Worm (Caenorhabditis elegans) whole organism, L3 larva: ENCODE results near the gene F17E9.5.

ENCODE experiments used
- R02D3.7 ChIP-seq: fragments of 150-350 bp; optimal IDR thresholded peaks from 2 replicates; lab custom pipeline; 2014; ENCODE audit warnings: missing biosample characterization, missing genetic modification characterization
- aly-2 ChIP-seq: fragments of 150-350 bp; optimal IDR thresholded peaks from 2 replicates; lab custom pipeline; 2014; ENCODE audit warnings: missing biosample characterization, missing genetic modification characterization
- ama-1 ChIP-seq: fragments of 150-350 bp; optimal IDR thresholded peaks from 2 replicates; lab custom pipeline; 2018
- ceh-16 ChIP-seq: sonication (generic microtip); optimal IDR thresholded peaks from 2 replicates; lab custom pipeline; 2017; ENCODE audit warnings: missing biosample characterization, missing genetic modification characterization
- ceh-28 ChIP-seq: fragments of 150-350 bp; optimal IDR thresholded peaks from 2 replicates; lab custom pipeline; 2014; ENCODE audit warnings: missing biosample characterization, missing genetic modification reagents, missing genetic modification characterization
- ceh-9 ChIP-seq: sonication (generic microtip); optimal IDR thresholded peaks from 2 replicates; lab custom pipeline; 2018; ENCODE audit warnings: missing biosample characterization, missing genetic modification characterization
- daf-12 ChIP-seq: fragments of 150-350 bp; optimal IDR thresholded peaks from 2 replicates; lab custom pipeline; 2014; ENCODE audit warnings: missing biosample characterization, missing genetic modification reagents, missing genetic modification characterization
- egl-27 ChIP-seq: sonication (generic microtip); optimal IDR thresholded peaks from 4 replicates; lab custom pipeline; 2017; ENCODE audit warnings: missing biosample characterization, missing genetic modification reagents, missing genetic modification characterization
- egl-5 ChIP-seq: fragments of 150-350 bp; optimal IDR thresholded peaks from 2 replicates; lab custom pipeline; 2017; ENCODE audit warnings: missing biosample characterization, missing genetic modification reagents, missing genetic modification characterization, inconsistent platforms
- elt-2 ChIP-seq: sonication (generic microtip); optimal IDR thresholded peaks from 2 replicates; lab custom pipeline; 2016; ENCODE audit warnings: missing genetic modification reagents, mild to moderate bottlenecking, missing genetic modification characterization, missing compliant biosample characterization
- eor-1 ChIP-seq, 2 experiments: fragments of 150-350 bp; optimal IDR thresholded peaks; 2 replicates each; lab custom pipeline; 2014 to 2018; ENCODE audit warnings: missing biosample characterization in 2 of 2, missing genetic modification characterization in 2 of 2
- fkh-10 ChIP-seq: sonication (generic microtip); optimal IDR thresholded peaks from 2 replicates; lab custom pipeline; 2017; ENCODE audit warnings: missing biosample characterization, missing genetic modification reagents, missing genetic modification characterization
- fkh-2 ChIP-seq: fragments of 150-350 bp; optimal IDR thresholded peaks from 2 replicates; lab custom pipeline; 2014; ENCODE audit warnings: missing biosample characterization, missing genetic modification reagents, missing genetic modification characterization
- fos-1 ChIP-seq: fragments of 150-350 bp; optimal IDR thresholded peaks from 2 replicates; lab custom pipeline; 2014; ENCODE audit warnings: missing biosample characterization, missing genetic modification characterization
- hmg-11 ChIP-seq: sonication (generic microtip); optimal IDR thresholded peaks from 2 replicates; lab custom pipeline; 2016; ENCODE audit warnings: missing genetic modification characterization, missing compliant biosample characterization
- jun-1 ChIP-seq: fragments of 150-350 bp; optimal IDR thresholded peaks from 2 replicates; lab custom pipeline; 2014; ENCODE audit warnings: missing biosample characterization, missing genetic modification reagents, missing genetic modification characterization
- lin-39 ChIP-seq: fragments of 150-350 bp; optimal IDR thresholded peaks from 2 replicates; lab custom pipeline; 2018; ENCODE audit warnings: missing biosample characterization, missing genetic modification reagents, missing genetic modification characterization
- lsy-12 ChIP-seq: sonication (generic microtip); optimal IDR thresholded peaks from 2 replicates; lab custom pipeline; 2016; ENCODE audit warnings: mild to moderate bottlenecking, missing genetic modification characterization, missing compliant biosample characterization
- mdl-1 ChIP-seq: fragments of 150-350 bp; optimal IDR thresholded peaks from 2 replicates; lab custom pipeline; 2014; ENCODE audit warnings: missing biosample characterization, missing genetic modification characterization
- mml-1 ChIP-seq: fragments of 150-350 bp; sonication (generic microtip); optimal IDR thresholded peaks from 3 replicates; lab custom pipeline; 2014; ENCODE audit warnings: missing biosample characterization, missing genetic modification characterization
- nfya-1 ChIP-seq: sonication (generic microtip); optimal IDR thresholded peaks from 2 replicates; lab custom pipeline; 2017; ENCODE audit warnings: missing genetic modification characterization, mild to moderate bottlenecking, missing compliant biosample characterization, antibody characterized with exemption, moderate library complexity; ENCODE audit not compliant: insufficient read depth
- nhr-11 ChIP-seq: fragments of 150-350 bp; optimal IDR thresholded peaks from 2 replicates; lab custom pipeline; 2014; ENCODE audit warnings: missing biosample characterization, missing genetic modification characterization
- nhr-12 ChIP-seq: fragments of 150-350 bp; optimal IDR thresholded peaks from 2 replicates; lab custom pipeline; 2014; ENCODE audit warnings: missing biosample characterization, missing genetic modification characterization
- nhr-23 ChIP-seq: fragments of 150-350 bp; optimal IDR thresholded peaks from 2 replicates; lab custom pipeline; 2014; ENCODE audit warnings: missing biosample characterization, missing genetic modification reagents, missing genetic modification characterization
- nhr-237 ChIP-seq: fragments of 150-350 bp; optimal IDR thresholded peaks from 2 replicates; lab custom pipeline; 2014; ENCODE audit warnings: missing biosample characterization, missing genetic modification characterization
- nhr-25 ChIP-seq: sonication (generic microtip); optimal IDR thresholded peaks from 2 replicates; lab custom pipeline; 2017; ENCODE audit warnings: missing biosample characterization, missing genetic modification characterization
- nhr-43 ChIP-seq: sonication (generic microtip); optimal IDR thresholded peaks from 2 replicates; lab custom pipeline; 2016; ENCODE audit warnings: mild to moderate bottlenecking, missing genetic modification characterization, missing compliant biosample characterization; ENCODE audit not compliant: poor library complexity, severe bottlenecking
- nhr-67 ChIP-seq: fragments of 150-350 bp; optimal IDR thresholded peaks from 2 replicates; lab custom pipeline; 2014; ENCODE audit warnings: missing biosample characterization, missing genetic modification characterization
- nhr-76 ChIP-seq: fragments of 150-350 bp; sonication (generic microtip); optimal IDR thresholded peaks from 5 replicates; lab custom pipeline; 2014; ENCODE audit warnings: missing biosample characterization, missing genetic modification characterization
- nhr-77 ChIP-seq: fragments of 150-350 bp; optimal IDR thresholded peaks from 2 replicates; lab custom pipeline; 2014; ENCODE audit warnings: missing biosample characterization, missing genetic modification characterization
- pha-4 ChIP-seq: fragments of 150-350 bp; optimal IDR thresholded peaks from 2 replicates; lab custom pipeline; 2014; ENCODE audit warnings: missing biosample characterization, missing genetic modification reagents, missing genetic modification characterization
- pqm-1 ChIP-seq: fragments of 150-350 bp; optimal IDR thresholded peaks from 2 replicates; lab custom pipeline; 2017; ENCODE audit warnings: missing biosample characterization, missing genetic modification characterization, inconsistent platforms
- sea-2 ChIP-seq: fragments of 150-350 bp; sonication (generic microtip); optimal IDR thresholded peaks from 4 replicates; lab custom pipeline; 2014; ENCODE audit warnings: missing biosample characterization, missing genetic modification reagents, missing genetic modification characterization
- skn-1 ChIP-seq: fragments of 150-350 bp; optimal IDR thresholded peaks from 2 replicates; lab custom pipeline; 2014; ENCODE audit warnings: missing biosample characterization, missing genetic modification characterization
- snpc-4 ChIP-seq: fragments of 150-350 bp; optimal IDR thresholded peaks from 2 replicates; lab custom pipeline; 2014; ENCODE audit warnings: missing biosample characterization, missing genetic modification characterization
- tbx-2 ChIP-seq: sonication (generic microtip); optimal IDR thresholded peaks from 2 replicates; lab custom pipeline; 2016; ENCODE audit warnings: mild to moderate bottlenecking, missing genetic modification characterization, missing compliant biosample characterization
- zag-1 ChIP-seq: fragments of 150-350 bp; optimal IDR thresholded peaks from 2 replicates; lab custom pipeline; 2014; ENCODE audit warnings: missing biosample characterization, missing genetic modification characterization
- ztf-11 ChIP-seq: fragments of 150-350 bp; optimal IDR thresholded peaks from 2 replicates; lab custom pipeline; 2014; ENCODE audit warnings: missing biosample characterization, missing genetic modification characterization
- ztf-4 ChIP-seq: fragments of 150-350 bp; optimal IDR thresholded peaks from 2 replicates; lab custom pipeline; 2014; ENCODE audit warnings: missing biosample characterization, missing genetic modification characterization

Gene F17E9.5

ce11 chrIV:8375381-8375780 lies 29.8 kb downstream of the F17E9.5 start (continued):
- TF ChIP-seq fos-1 (no peak), lin-39 (peak; percentile 90), zag-1 (no peak), mdl-1 (tag; lab: Kevin White, UChicago) (no peak), snpc-4 (tag; lab: Kevin White, UChicago) (peak; percentile 63), egl-5 (peak; percentile 71)

- no peak for TF ChIP-seq nhr-237 (tag; lab: Kevin White, UChicago)
- TF ChIP-seq nhr-67 (tag; lab: Kevin White, UChicago), result no peak
- peak; percentile 44 for TF ChIP-seq nfya-1 (tag; lab: Kevin White, UChicago)
- TF ChIP-seq pha-4 (tag; lab: Kevin White, UChicago), result peak; percentile 55
- TF ChIP-seq, all 47 proteins: peak for 2
These were observed 31.3 kb downstream of the F17E9.5 start for ce11 chrIV:8376923-8377322.

- TF ChIP-seq fkh-2 (tag; lab: Kevin White, UChicago) (no peak), mml-1 (tag; lab: Kevin White, UChicago) (no peak), nhr-237 (tag; lab: Kevin White, UChicago) (no peak), lsy-12 (tag; lab: Kevin White, UChicago) (peak; percentile 6), hmg-11 (tag; lab: Kevin White, UChicago) (no peak), zag-1 (no peak), nhr-43 (tag; lab: Kevin White, UChicago) (peak; percentile 31), snpc-4 (tag; lab: Kevin White, UChicago) (no peak), tbx-2 (tag; lab: Kevin White, UChicago) (no peak), ztf-4 (tag; lab: Kevin White, UChicago) (peak; percentile 47), elt-2 (tag; lab: Kevin White, UChicago) (peak; percentile 2), mdl-1 (tag; lab: Kevin White, UChicago) (no peak), nhr-67 (tag; lab: Kevin White, UChicago) (no peak), jun-1 (tag; lab: Kevin White, UChicago) (no peak), sea-2 (GFP tag; lab: Kevin White, UChicago) (no peak), ztf-11 (no peak), fkh-10 (GFP tag; lab: Kevin White, UChicago) (no peak), nhr-12 (tag; lab: Kevin White, UChicago) (no peak), ceh-16 (tag; lab: Kevin White, UChicago) (no peak), nhr-11 (tag; lab: Kevin White, UChicago) (no peak), ama-1 (peak; percentile 77), R02D3.7 (tag; lab: Kevin White, UChicago) (no peak), egl-5 (no peak)
These were observed 31.9 kb downstream of the F17E9.5 start, which contains the start of gene D2096.7 for ce11 chrIV:8377501-8377900. D2096.7 (minus strand) TSS chrIV:8377630.

- TF ChIP-seq jun-1 (tag; lab: Kevin White, UChicago) (no peak), ceh-9 (tag; lab: Kevin White, UChicago) (no peak), mml-1 (tag; lab: Kevin White, UChicago) (no peak), elt-2 (tag; lab: Kevin White, UChicago) (no peak), ztf-11 (no peak), nhr-67 (tag; lab: Kevin White, UChicago) (no peak), skn-1 (tag; lab: Kevin White, UChicago) (no peak), nhr-12 (tag; lab: Kevin White, UChicago) (no peak), ztf-4 (tag; lab: Kevin White, UChicago) (no peak), nfya-1 (tag; lab: Kevin White, UChicago) (no peak), nhr-237 (tag; lab: Kevin White, UChicago) (no peak), nhr-43 (tag; lab: Kevin White, UChicago) (no peak), tbx-2 (tag; lab: Kevin White, UChicago) (no peak), egl-27 (tag; lab: Kevin White, UChicago) (no peak), pha-4 (tag; lab: Kevin White, UChicago) (no peak), lsy-12 (tag; lab: Kevin White, UChicago) (no peak), nhr-77 (tag; lab: Kevin White, UChicago) (no peak), mdl-1 (tag; lab: Kevin White, UChicago) (no peak), R02D3.7 (tag; lab: Kevin White, UChicago) (no peak)
These were observed 32.7 kb downstream of the F17E9.5 start for ce11 chrIV:8378280-8378679.

- TF ChIP-seq nhr-76 (no peak), snpc-4 (tag; lab: Kevin White, UChicago) (peak; percentile 83), nhr-23 (tag; lab: Kevin White, UChicago) (peak; percentile 75), elt-2 (tag; lab: Kevin White, UChicago) (peak; percentile 58), mdl-1 (tag; lab: Kevin White, UChicago) (no peak), daf-12 (tag; lab: Kevin White, UChicago) (no peak), lin-39 (peak; percentile 84), ztf-11 (no peak), ztf-4 (tag; lab: Kevin White, UChicago) (peak; percentile 62), mml-1 (tag; lab: Kevin White, UChicago) (no peak), egl-5 (peak; percentile 85), ceh-28 (tag; lab: Kevin White, UChicago) (peak; percentile 39), lsy-12 (tag; lab: Kevin White, UChicago) (no peak), pqm-1 (tag; lab: Kevin White, UChicago) (peak; percentile 43), R02D3.7 (tag; lab: Kevin White, UChicago) (peak; percentile 97), pha-4 (tag; lab: Kevin White, UChicago) (peak; percentile 95), nhr-25 (tag; lab: Kevin White, UChicago) (peak; percentile 47), ama-1 (peak; percentile 14), nhr-11 (tag; lab: Kevin White, UChicago) (no peak), aly-2 (tag; lab: Kevin White, UChicago) (no peak), fkh-2 (tag; lab: Kevin White, UChicago) (no peak), nfya-1 (tag; lab: Kevin White, UChicago) (peak; percentile 87), nhr-237 (tag; lab: Kevin White, UChicago) (no peak), hmg-11 (tag; lab: Kevin White, UChicago) (peak; percentile 68), nhr-77 (tag; lab: Kevin White, UChicago) (no peak), eor-1 (tag; optimal IDR thresholded peaks at IDR 0.05; lab: Kevin White, UChicago) (no peak)
These were observed 33.7 kb downstream of the F17E9.5 start, which contains the start of gene nap-1 for ce11 chrIV:8379278-8379677. nap-1 (minus strand) TSS chrIV:8379319.
